Worm (Caenorhabditis elegans): ENCODE data around the gene spat-2.

spat-2 gene

ce11 chrIII:11031309-11031708 lies 5.4 kb upstream of the spat-2 start, which contains the start of gene Y48A6B.14:
Gene Y48A6B.14, plus strand, starts transcription at chrIII:11031609.
- no peak for TF ChIP-seq lin-11 (tag; optimal IDR thresholded peaks at IDR 0.05)
- TF ChIP-seq ztf-1 (GFP tag; conservative IDR thresholded peaks at IDR 0.05) = no peak
- TF ChIP-seq mdl-1 (tag; optimal IDR thresholded peaks at IDR 0.05) = no peak
- no peak for TF ChIP-seq Y55F3AM.14 (GFP tag; optimal IDR thresholded peaks at IDR 0.05)
- no peak for TF ChIP-seq lsy-2 (tag; optimal IDR thresholded peaks at IDR 0.05)
- no peak for TF ChIP-seq unc-62 (GFP tag; optimal IDR thresholded peaks at IDR 0.05)
- no peak for TF ChIP-seq elt-3 (tag; optimal IDR thresholded peaks at IDR 0.05)
- no peak for TF ChIP-seq fos-1 (tag; optimal IDR thresholded peaks at IDR 0.05)
- no peak for TF ChIP-seq lin-13 (GFP tag; optimal IDR thresholded peaks at IDR 0.05)
- TF ChIP-seq ceh-16 (tag; optimal IDR thresholded peaks at IDR 0.05) = no peak
- no peak for TF ChIP-seq mab-5 (tag; optimal IDR thresholded peaks at IDR 0.05)
- TF ChIP-seq ztf-4 (tag; optimal IDR thresholded peaks at IDR 0.05) = no peak
- no peak for TF ChIP-seq skn-1 (tag; optimal IDR thresholded peaks at IDR 0.05)
- no peak for TF ChIP-seq nhr-77 (tag; optimal IDR thresholded peaks at IDR 0.05)
- no peak for TF ChIP-seq nhr-21 (tag; optimal IDR thresholded peaks at IDR 0.05)

ce11 chrIII:11032872-11033271 lies 3.9 kb upstream of the spat-2 start, which contains the start of gene Y48A6B.9:
Gene Y48A6B.9, plus strand, starts transcription at chrIII:11033172.
- TF ChIP-seq ztf-1 (GFP tag; conservative IDR thresholded peaks at IDR 0.05) (no peak), peb-1 (tag; optimal IDR thresholded peaks at IDR 0.05) (no peak), mbf-1 (tag; optimal IDR thresholded peaks at IDR 0.05) (no peak), ztf-11 (tag; optimal IDR thresholded peaks at IDR 0.05) (no peak), mab-5 (tag; optimal IDR thresholded peaks at IDR 0.05) (no peak), sma-9 (GFP tag; optimal IDR thresholded peaks at IDR 0.05) (no peak), sma-9 (tag; optimal IDR thresholded peaks at IDR 0.05) (no peak), lin-39 (tag; optimal IDR thresholded peaks at IDR 0.05) (no peak)

- TF ChIP-seq nhr-10 (tag; optimal IDR thresholded peaks at IDR 0.05) (no peak), unc-55 (GFP tag; optimal IDR thresholded peaks at IDR 0.05) (peak; percentile 78), mab-5 (tag; optimal IDR thresholded peaks at IDR 0.05) (peak; percentile 73), blmp-1 (tag; optimal IDR thresholded peaks at IDR 0.05; ENCODE audit: insufficient read depth) (peak; percentile 26), ztf-11 (tag; optimal IDR thresholded peaks at IDR 0.05) (no peak), nhr-12 (tag; optimal IDR thresholded peaks at IDR 0.05) (peak; percentile 45), lin-39 (tag; optimal IDR thresholded peaks at IDR 0.05) (no peak), lin-13 (GFP tag; optimal IDR thresholded peaks at IDR 0.05) (peak; percentile 66), zag-1 (tag; optimal IDR thresholded peaks at IDR 0.05) (no peak), alr-1 (tag; optimal IDR thresholded peaks at IDR 0.05) (no peak), ztf-1 (GFP tag; conservative IDR thresholded peaks at IDR 0.05) (no peak), elt-1 (tag; optimal IDR thresholded peaks at IDR 0.05) (no peak), skn-1 (tag; optimal IDR thresholded peaks at IDR 0.05) (no peak), peb-1 (tag; optimal IDR thresholded peaks at IDR 0.05) (no peak), nhr-129 (tag; optimal IDR thresholded peaks at IDR 0.05) (peak; percentile 55), egl-27 (tag; optimal IDR thresholded peaks at IDR 0.05) (peak; percentile 63), C34F6.9 (tag; optimal IDR thresholded peaks at IDR 0.05) (peak; percentile 77), dmd-4 (tag; optimal IDR thresholded peaks at IDR 0.05) (no peak), F13H6.1 (tag; optimal IDR thresholded peaks at IDR 0.05) (peak; percentile 60), crh-2 (tag; optimal IDR thresholded peaks at IDR 0.05) (peak; percentile 67), unc-62 (GFP tag; optimal IDR thresholded peaks at IDR 0.05) (no peak), Y55F3AM.14 (GFP tag; optimal IDR thresholded peaks at IDR 0.05) (no peak), aly-2 (tag; optimal IDR thresholded peaks at IDR 0.05) (no peak), gmeb-1 (tag; optimal IDR thresholded peaks at IDR 0.05) (peak; percentile 85), ama-1 (optimal IDR thresholded peaks at IDR 0.05) (peak; percentile 6), unc-39 (tag; optimal IDR thresholded peaks at IDR 0.05) (no peak), mdl-1 (tag; optimal IDR thresholded peaks at IDR 0.05) (no peak), ZK546.5 (tag; optimal IDR thresholded peaks at IDR 0.05) (no peak), nhr-77 (tag; optimal IDR thresholded peaks at IDR 0.05) (no peak), nhr-21 (tag; optimal IDR thresholded peaks at IDR 0.05) (peak; percentile 43), sma-9 (GFP tag; optimal IDR thresholded peaks at IDR 0.05) (no peak), sma-9 (tag; optimal IDR thresholded peaks at IDR 0.05) (no peak), snpc-4 (tag; optimal IDR thresholded peaks at IDR 0.05) (peak; percentile 46), sem-4 (tag; optimal IDR thresholded peaks at IDR 0.05) (peak; percentile 7), lin-11 (tag; optimal IDR thresholded peaks at IDR 0.05) (peak; percentile 67), nhr-23 (tag; optimal IDR thresholded peaks at IDR 0.05) (no peak), ceh-82 (tag; optimal IDR thresholded peaks at IDR 0.05) (no peak), R02D3.7 (tag; optimal IDR thresholded peaks at IDR 0.05) (no peak), nhr-6 (tag; optimal IDR thresholded peaks at IDR 0.05) (peak; percentile 35), nhr-237 (tag; optimal IDR thresholded peaks at IDR 0.05) (no peak), lsy-2 (tag; optimal IDR thresholded peaks at IDR 0.05) (peak; percentile 93 to 98), ztf-4 (tag; optimal IDR thresholded peaks at IDR 0.05) (no peak), fos-1 (tag; optimal IDR thresholded peaks at IDR 0.05) (peak; percentile 14), elt-3 (tag; optimal IDR thresholded peaks at IDR 0.05) (no peak), nhr-25 (tag; optimal IDR thresholded peaks at IDR 0.05) (peak; percentile 66), mbf-1 (tag; optimal IDR thresholded peaks at IDR 0.05) (no peak), nhr-11 (tag; optimal IDR thresholded peaks at IDR 0.05) (no peak)
Observed at ce11 chrIII:11036132-11036531, 608 bp upstream of the spat-2 start.
